Fruit fly (Drosophila melanogaster) S2 (cell line): Measurements from ENCODE around the gene CG46467.

Source experiments
- CG8478 ChIP-seq: fragments of >200 bp; optimal IDR thresholded peaks from 2 replicates; lab custom pipeline; 2018
- CTCF ChIP-seq, 2 experiments: fragments of >200 bp; optimal IDR thresholded peaks; 2 replicates each; lab custom pipeline; 2018

DNA sequence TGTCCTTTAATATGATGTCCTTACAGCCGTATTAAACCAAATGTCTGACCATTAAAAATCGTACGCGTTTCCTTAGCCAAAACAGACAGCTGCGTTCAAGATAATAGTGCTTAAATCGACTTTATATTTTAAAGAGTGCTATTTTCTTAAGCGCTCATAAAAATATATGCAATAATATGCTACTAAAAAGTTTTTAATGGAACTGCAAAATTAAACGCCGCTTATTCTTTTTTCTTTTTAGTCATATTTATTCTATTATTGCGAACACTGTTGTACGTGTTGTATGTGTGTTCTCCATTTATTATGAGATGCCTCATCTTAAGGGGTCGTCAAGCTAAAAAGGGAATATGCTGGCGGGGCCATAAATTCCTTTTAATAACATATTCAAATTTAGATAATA, 13.9 kb upstream of the CG46467 start:
- no peak for TF ChIP-seq CG8478 (lab: Kevin White, UChicago)
- TF ChIP-seq CTCF (optimal IDR thresholded peaks at IDR 0.05; lab: Kevin White, UChicago): no peak
